Worm (Caenorhabditis elegans): ENCODE data around the gene clec-73.

- TF ChIP-seq cog-1 (tag; optimal IDR thresholded peaks at IDR 0.05), result no peak
- no peak for TF ChIP-seq T22C8.4 (GFP tag; IDR thresholded peaks at IDR 0.05)
- TF ChIP-seq ztf-23 (GFP tag; IDR thresholded peaks at IDR 0.05), result no peak
- no peak for TF ChIP-seq ztf-29 (GFP tag; IDR thresholded peaks at IDR 0.05)
- no peak for TF ChIP-seq med-1 (GFP tag; optimal IDR thresholded peaks at IDR 0.05; ENCODE audit: insufficient read depth)
- TF ChIP-seq flt-1 (GFP tag; IDR thresholded peaks at IDR 0.05), result no peak
- no peak for TF ChIP-seq klf-2 (GFP tag; conservative IDR thresholded peaks at IDR 0.05)
Measured at ce11 chrIV:3919506-3919905, 36.5 kb downstream of the clec-73 start, which contains the start of gene srz-19.
